Worm (Caenorhabditis elegans) whole organism, late embryonic: Measurements from ENCODE around the gene lgc-49.

ENCODE experiments used
- ama-1 ChIP-seq: fragments of 150-350 bp; optimal IDR thresholded peaks from 2 replicates; lab custom pipeline; 2014
- ceh-30 ChIP-seq: fragments of 150-350 bp; optimal IDR thresholded peaks from 2 replicates; lab custom pipeline; 2014; ENCODE audit warnings: missing biosample characterization, missing genetic modification characterization
- ceh-48 ChIP-seq: sonication (generic microtip); optimal IDR thresholded peaks from 2 replicates; lab custom pipeline; 2016; ENCODE audit warnings: missing genetic modification characterization, inconsistent platforms, missing compliant biosample characterization
- che-1 ChIP-seq: sonication (generic microtip); optimal IDR thresholded peaks from 2 replicates; lab custom pipeline; 2016; ENCODE audit warnings: mild to moderate bottlenecking, missing genetic modification characterization, missing compliant biosample characterization
- dmd-4 ChIP-seq: sonication (generic microtip); optimal IDR thresholded peaks from 2 replicates; lab custom pipeline; 2016; ENCODE audit warnings: borderline replicate concordance, missing genetic modification characterization, missing compliant biosample characterization
- elt-2 ChIP-seq: sonication (generic microtip); optimal IDR thresholded peaks from 2 replicates; lab custom pipeline; 2016; ENCODE audit warnings: missing genetic modification reagents, missing genetic modification characterization, missing compliant biosample characterization
- eyg-1 ChIP-seq: sonication (generic microtip); optimal IDR thresholded peaks from 2 replicates; lab custom pipeline; 2016; ENCODE audit warnings: missing genotype, missing genetic modification characterization, missing compliant biosample characterization
- hlh-6 ChIP-seq: sonication (generic microtip); optimal IDR thresholded peaks from 2 replicates; lab custom pipeline; 2016; ENCODE audit warnings: missing genotype, missing genetic modification characterization, missing compliant biosample characterization
- hlh-8 ChIP-seq: sonication (generic microtip); optimal IDR thresholded peaks from 2 replicates; lab custom pipeline; 2016; ENCODE audit warnings: missing genotype, missing genetic modification characterization, missing compliant biosample characterization
- madf-2 ChIP-seq: sonication (generic microtip); optimal IDR thresholded peaks from 2 replicates; lab custom pipeline; 2017; ENCODE audit warnings: missing genetic modification characterization, missing compliant biosample characterization
- nfya-1 ChIP-seq: sonication (generic microtip); optimal IDR thresholded peaks from 2 replicates; lab custom pipeline; 2017; ENCODE audit warnings: missing genetic modification characterization, mild to moderate bottlenecking, missing compliant biosample characterization, antibody characterized with exemption, moderate library complexity
- pat-9 ChIP-seq: fragments of 200-800 bp; sonication (Bioruptor generic); optimal IDR thresholded peaks from 2 replicates; lab custom pipeline; 2018; ENCODE audit warnings: mild to moderate bottlenecking, missing genetic modification characterization, moderate library complexity, missing compliant biosample characterization
- pha-4 ChIP-seq: fragments of 150-350 bp; optimal IDR thresholded peaks from 2 replicates; lab custom pipeline; 2018; ENCODE audit warnings: missing biosample characterization, missing genetic modification reagents, missing genetic modification characterization
- sox-4 ChIP-seq: sonication (generic microtip); optimal IDR thresholded peaks from 2 replicates; lab custom pipeline; 2017; ENCODE audit warnings: mild to moderate bottlenecking, missing genetic modification characterization, inconsistent platforms, missing compliant biosample characterization

ce11 chrV:11241580-11241979 lies 50.5 kb downstream of the lgc-49 start, which contains the start of gene pgap-1:
- no peak for TF ChIP-seq sox-4 (tag; lab: Kevin White, UChicago)
- TF ChIP-seq pha-4 (tag; lab: Kevin White, UChicago) = no peak
- no peak for TF ChIP-seq ceh-48 (tag; lab: Kevin White, UChicago)
- TF ChIP-seq elt-2 (tag; lab: Kevin White, UChicago) = no peak
- no peak for TF ChIP-seq dmd-4 (tag; lab: Kevin White, UChicago)
- TF ChIP-seq eyg-1 (tag; lab: Kevin White, UChicago) = no peak
- TF ChIP-seq nfya-1 = no peak
- no peak for TF ChIP-seq madf-2 (tag; lab: Kevin White, UChicago)
- TF ChIP-seq hlh-8 (tag; lab: Kevin White, UChicago) = no peak
- TF ChIP-seq hlh-6 (tag; lab: Kevin White, UChicago) = no peak
- TF ChIP-seq ama-1 (lab: Kevin White, UChicago) = no peak
- TF ChIP-seq che-1 (tag; lab: Kevin White, UChicago) = no peak
- no peak for TF ChIP-seq pat-9 (tag; lab: Kevin White, UChicago)
- no peak for TF ChIP-seq ceh-30
